Fruit fly (Drosophila melanogaster) whole organism, embryonic: ENCODE measurements around the gene Eip63E.
A peak's percentile ranks its signal among the peaks of the same experiment; 100 is the strongest.

Experiments used
- Abd-B ChIP-seq: fragments of 200-800 bp; sonication (Bioruptor generic); optimal IDR thresholded peaks from 2 replicates; lab custom pipeline; 2018; ENCODE audit warnings: missing biosample characterization, mild to moderate bottlenecking, missing genetic modification characterization, moderate library complexity
- Bteb2 ChIP-seq: fragments of 200-800 bp; sonication (Bioruptor generic); optimal IDR thresholded peaks from 2 replicates; lab custom pipeline; 2016; ENCODE audit warnings: missing biosample characterization, missing genetic modification characterization
- CG10321 ChIP-seq: fragments of 200-800 bp; sonication (Bioruptor generic); IDR thresholded peaks from 2 replicates; pipeline ENCODE4 v1.3.6; 2022; ENCODE audit warnings: missing biosample characterization, missing genetic modification characterization
- CG10979 ChIP-seq: fragments of 200-800 bp; sonication (Bioruptor generic); optimal IDR thresholded peaks from 2 replicates; lab custom pipeline; 2018; ENCODE audit warnings: missing biosample characterization, mild to moderate bottlenecking, missing genetic modification characterization, moderate library complexity
- CG11696 ChIP-seq: fragments of 200-800 bp; sonication (Bioruptor generic); IDR thresholded peaks from 2 replicates; pipeline ENCODE4 v1.3.6; 2022; ENCODE audit warnings: missing biosample characterization, missing genetic modification characterization
- CG13894 ChIP-seq: fragments of 200-800 bp; sonication (Bioruptor generic); optimal IDR thresholded peaks from 3 replicates; lab custom pipeline; 2018; ENCODE audit warnings: missing biosample characterization, mild to moderate bottlenecking, missing genetic modification characterization, moderate library complexity
- CG14710 ChIP-seq: fragments of 200-800 bp; sonication (Bioruptor generic); optimal IDR thresholded peaks from 3 replicates; lab custom pipeline; 2019; ENCODE audit warnings: missing biosample characterization, mild to moderate bottlenecking, missing genetic modification characterization, moderate library complexity
- CG15073 ChIP-seq: fragments of 200-800 bp; sonication (Bioruptor generic); optimal IDR thresholded peaks from 2 replicates; lab custom pipeline; 2016; ENCODE audit warnings: missing biosample characterization, missing genetic modification characterization
- CG15514 ChIP-seq: fragments of 200-800 bp; sonication (Bioruptor generic); optimal IDR thresholded peaks from 3 replicates; lab custom pipeline; 2017; ENCODE audit warnings: missing biosample characterization, missing genetic modification characterization, mild to moderate bottlenecking, moderate library complexity, missing genetic modification reagents
- CG1603 ChIP-seq: fragments of 200-800 bp; sonication (Bioruptor generic); optimal IDR thresholded peaks from 2 replicates; lab custom pipeline; 2019; ENCODE audit warnings: missing biosample characterization, mild to moderate bottlenecking, missing genetic modification characterization, moderate library complexity
- CG16813 ChIP-seq: fragments of 200-800 bp; sonication (Bioruptor generic); IDR thresholded peaks from 3 replicates; pipeline ENCODE4 v1.3.6; 2022; ENCODE audit warnings: missing biosample characterization, missing genetic modification characterization; ENCODE audit not compliant: partially characterized antibody
- CG17328 ChIP-seq: fragments of 200-800 bp; sonication (Bioruptor generic); IDR thresholded peaks from 2 replicates; pipeline ENCODE4 v1.3.6; 2022; ENCODE audit warnings: missing biosample characterization, missing genetic modification characterization
- CG17568 ChIP-seq: fragments of 200-800 bp; sonication (Bioruptor generic); optimal IDR thresholded peaks from 2 replicates; lab custom pipeline; 2018; ENCODE audit warnings: missing biosample characterization, mild to moderate bottlenecking, missing genetic modification characterization, moderate library complexity
- CG17612 ChIP-seq: fragments of 200-800 bp; sonication (Bioruptor generic); IDR thresholded peaks from 2 replicates; pipeline ENCODE4 v1.3.6; 2022; ENCODE audit warnings: missing biosample characterization, missing genetic modification characterization
- CG1792 ChIP-seq: fragments of 200-800 bp; sonication (Bioruptor generic); optimal IDR thresholded peaks from 2 replicates; lab custom pipeline; 2016; ENCODE audit warnings: missing biosample characterization, missing genetic modification characterization
- CG2712 ChIP-seq: fragments of 200-800 bp; optimal IDR thresholded peaks from 3 replicates; lab custom pipeline; 2019; ENCODE audit warnings: missing biosample characterization, mild to moderate bottlenecking, missing genetic modification characterization, moderate library complexity
- CG34376 ChIP-seq: fragments of 200-800 bp; sonication (Bioruptor generic); optimal IDR thresholded peaks from 2 replicates; lab custom pipeline; 2018; ENCODE audit warnings: missing biosample characterization, mild to moderate bottlenecking, missing genetic modification characterization
- CG34422 ChIP-seq: fragments of 200-800 bp; sonication (Bioruptor generic); IDR thresholded peaks from 3 replicates; pipeline ENCODE4 v1.3.6; 2022; ENCODE audit warnings: missing biosample characterization, missing genetic modification characterization
- CG6791 ChIP-seq: fragments of 200-800 bp; sonication (Bioruptor generic); IDR thresholded peaks from 3 replicates; pipeline ENCODE4 v1.3.6; 2022; ENCODE audit warnings: missing biosample characterization, missing genetic modification characterization; ENCODE audit not compliant: partially characterized antibody
- CG8290 ChIP-seq, 3 experiments: fragments of 200-800 bp; sonication (Bioruptor generic); optimal IDR thresholded peaks; 2 replicates each; lab custom pipeline; 2016 to 2019; ENCODE audit warnings: missing biosample characterization in 3 of 3, missing genetic modification characterization in 3 of 3, mild to moderate bottlenecking in 2 of 3, moderate library complexity in 1 of 3
- Deaf1 ChIP-seq: fragments of 200-800 bp; optimal IDR thresholded peaks from 3 replicates; lab custom pipeline; 2019; ENCODE audit warnings: missing biosample characterization, mild to moderate bottlenecking, missing genetic modification characterization, moderate library complexity
- Doc3 ChIP-seq: fragments of 200-800 bp; sonication (Bioruptor generic); IDR thresholded peaks from 3 replicates; pipeline ENCODE4 v1.3.6; 2022; ENCODE audit warnings: missing biosample characterization, missing genetic modification characterization; ENCODE audit not compliant: partially characterized antibody
- Drgx ChIP-seq: fragments of 200-800 bp; sonication (Bioruptor generic); IDR thresholded peaks from 2 replicates; pipeline ENCODE4 v1.3.6; 2022; ENCODE audit warnings: missing biosample characterization, missing genetic modification characterization
- Hr3 ChIP-seq: fragments of 200-800 bp; sonication (Bioruptor generic); optimal IDR thresholded peaks from 3 replicates; lab custom pipeline; 2016; ENCODE audit warnings: missing biosample characterization, missing genetic modification characterization
- Hsf ChIP-seq: fragments of 200-800 bp; sonication (Bioruptor generic); optimal IDR thresholded peaks from 3 replicates; lab custom pipeline; 2016; ENCODE audit warnings: missing biosample characterization, missing genetic modification characterization
- MESR4 ChIP-seq: fragments of 200-800 bp; sonication (Bioruptor generic); optimal IDR thresholded peaks from 2 replicates; lab custom pipeline; 2018; ENCODE audit warnings: missing biosample characterization, mild to moderate bottlenecking, missing genetic modification characterization, moderate library complexity
- NFAT ChIP-seq: fragments of 200-800 bp; sonication (Bioruptor generic); IDR thresholded peaks from 2 replicates; pipeline ENCODE4 v1.3.6; 2022; ENCODE audit warnings: missing biosample characterization, missing genetic modification characterization
- Nf-YC ChIP-seq: fragments of 200-800 bp; optimal IDR thresholded peaks from 3 replicates; lab custom pipeline; 2019; ENCODE audit warnings: missing biosample characterization, mild to moderate bottlenecking, missing genetic modification characterization, moderate library complexity
- Poxn ChIP-seq: fragments of 200-800 bp; sonication (Bioruptor generic); IDR thresholded peaks from 2 replicates; pipeline ENCODE4 v1.3.6; 2022; ENCODE audit warnings: missing biosample characterization, missing genetic modification characterization
- Stat92E ChIP-seq, 3 experiments: fragments of >200 bp in 2 of 3; fragments of 200-800 bp in 1 of 3; sonication (Bioruptor generic) in 1 of 3; optimal IDR thresholded peaks; 2 replicates each; lab custom pipeline; 2017 to 2019; ENCODE audit warnings: missing biosample characterization in 3 of 3, missing genetic modification characterization in 3 of 3, mild to moderate bottlenecking in 1 of 3, moderate library complexity in 1 of 3
- Usf ChIP-seq: fragments of 200-800 bp; sonication (Bioruptor generic); optimal IDR thresholded peaks from 2 replicates; lab custom pipeline; 2017; ENCODE audit warnings: missing genotype, missing biosample characterization, missing genetic modification characterization
- Xrp1 ChIP-seq: fragments of 200-800 bp; sonication (Bioruptor generic); IDR thresholded peaks from 2 replicates; pipeline ENCODE4 v1.3.6; 2022; ENCODE audit warnings: missing biosample characterization, missing genetic modification characterization
- al ChIP-seq: fragments of 200-800 bp; sonication (Bioruptor generic); IDR thresholded peaks from 2 replicates; pipeline ENCODE4 v1.3.6; 2022; ENCODE audit warnings: missing biosample characterization, missing genetic modification characterization
- chn ChIP-seq: fragments of 200-800 bp; sonication (Bioruptor generic); optimal IDR thresholded peaks from 2 replicates; lab custom pipeline; 2016; ENCODE audit warnings: missing biosample characterization, missing genetic modification characterization
- ci ChIP-seq: fragments of 200-800 bp; sonication (Bioruptor generic); IDR thresholded peaks from 3 replicates; pipeline ENCODE4 v1.3.6; 2022; ENCODE audit warnings: missing biosample characterization, missing genetic modification characterization
- dm ChIP-seq: fragments of 200-800 bp; sonication (Bioruptor generic); optimal IDR thresholded peaks from 3 replicates; lab custom pipeline; 2016; ENCODE audit warnings: missing biosample characterization, missing genetic modification characterization
- dmrt11E ChIP-seq: fragments of 200-800 bp; sonication (Bioruptor generic); optimal IDR thresholded peaks from 3 replicates; lab custom pipeline; 2018; ENCODE audit warnings: missing biosample characterization, mild to moderate bottlenecking, missing genetic modification characterization, moderate library complexity
- eyg ChIP-seq: fragments of 200-800 bp; sonication (Bioruptor generic); optimal IDR thresholded peaks from 3 replicates; lab custom pipeline; 2016; ENCODE audit warnings: missing biosample characterization, missing genetic modification characterization
- gfzf ChIP-seq: fragments of 200-800 bp; sonication (Bioruptor generic); optimal IDR thresholded peaks from 2 replicates; lab custom pipeline; 2016; ENCODE audit warnings: missing biosample characterization, mild to moderate bottlenecking, missing genetic modification characterization, moderate library complexity
- grau ChIP-seq: fragments of 200-800 bp; optimal IDR thresholded peaks from 3 replicates; lab custom pipeline; 2019; ENCODE audit warnings: missing biosample characterization, mild to moderate bottlenecking, missing genetic modification characterization, moderate library complexity
- hkb ChIP-seq, 2 experiments: fragments of 200-800 bp in 1 of 2; fragments of >200 bp in 1 of 2; sonication (Bioruptor generic) in 1 of 2; IDR thresholded peaks in 1 of 2; optimal IDR thresholded peaks in 1 of 2; 2 replicates each; pipeline versions ENCODE4 v1.3.6 to Lab custom; 2017 to 2022; ENCODE audit warnings: missing biosample characterization in 1 of 2, missing genetic modification characterization in 1 of 2
- mam ChIP-seq: fragments of 200-800 bp; sonication (Bioruptor generic); optimal IDR thresholded peaks from 3 replicates; lab custom pipeline; 2016; ENCODE audit warnings: missing biosample characterization, missing genetic modification characterization
- prd ChIP-seq, 3 experiments: fragments of >200 bp in 2 of 3; fragments of 200-800 bp in 1 of 3; sonication (Bioruptor generic) in 1 of 3; optimal IDR thresholded peaks in 2 of 3; IDR thresholded peaks in 1 of 3; 2 replicates in 2 of 3; 3 replicates in 1 of 3; pipeline versions ENCODE4 v1.3.6 to Lab custom; 2017 to 2022; ENCODE audit warnings: missing biosample characterization in 1 of 3, missing genetic modification characterization in 1 of 3
- rib ChIP-seq: fragments of 200-800 bp; sonication (Bioruptor generic); IDR thresholded peaks from 2 replicates; pipeline ENCODE4 v1.3.6; 2022; ENCODE audit warnings: missing biosample characterization, missing genetic modification characterization
- sd ChIP-seq: fragments of 200-800 bp; sonication (Bioruptor generic); optimal IDR thresholded peaks from 3 replicates; lab custom pipeline; 2018; ENCODE audit warnings: missing biosample characterization, mild to moderate bottlenecking, missing genetic modification characterization, moderate library complexity
- unc-4 ChIP-seq: fragments of 200-800 bp; sonication (Bioruptor generic); IDR thresholded peaks from 2 replicates; pipeline ENCODE4 v1.3.6; 2022; ENCODE audit warnings: missing biosample characterization, missing genetic modification characterization; ENCODE audit not compliant: partially characterized antibody
- vfl ChIP-seq: fragments of 200-800 bp; sonication (Bioruptor generic); optimal IDR thresholded peaks from 2 replicates; lab custom pipeline; 2016; ENCODE audit warnings: missing biosample characterization, missing genetic modification characterization
- vnd ChIP-seq: fragments of 200-800 bp; sonication (Bioruptor generic); IDR thresholded peaks from 3 replicates; pipeline ENCODE4 v1.3.6; 2022; ENCODE audit warnings: missing biosample characterization, missing genetic modification characterization; ENCODE audit not compliant: partially characterized antibody

Gene Eip63E

DNA sequence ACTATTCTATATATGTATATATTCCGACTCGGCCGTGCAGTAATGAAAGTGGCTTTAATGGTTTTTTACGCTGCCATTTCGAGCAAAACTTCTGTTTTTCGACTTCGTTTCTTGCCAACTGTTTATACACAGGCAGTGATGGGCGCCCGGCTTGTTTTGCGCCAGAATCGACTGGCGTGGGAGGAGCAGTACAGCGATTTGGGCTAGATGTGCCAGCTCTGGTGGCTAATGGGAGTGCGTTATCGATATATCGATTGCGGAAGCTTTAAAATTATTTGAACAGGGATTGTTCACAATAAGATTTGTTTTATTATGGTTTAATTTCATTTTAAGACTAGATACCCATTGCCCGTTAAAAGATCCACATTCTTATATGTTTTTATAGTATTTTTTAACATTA lies 44.4 kb upstream of the Eip63E start, which contains the start of gene CG14971 (continued):
- TF ChIP-seq CG15073 (no peak), Hsf (GFP tag; lab: Kevin White, UChicago) (peak; percentile 22), CG1603 (tag; lab: Kevin White, UChicago) (peak; percentile 67), ci (peak; percentile 12; the same call in 1 of the 3 replicates), CG14710 (peak; percentile 58), CG1792 (peak; percentile 4), Nf-YC (tag; lab: Kevin White, UChicago) (no peak), chn (peak; percentile 14), Usf (no peak), Xrp1 (peak; percentile 35), CG34422 (GFP tag; lab: Robert Waterston, UW) (peak; percentile 64; the same call in 2 of the 3 replicates), CG10321 (GFP tag; lab: Robert Waterston, UW) (no peak), CG8290 (GFP tag; optimal IDR thresholded peaks at IDR 0.05; lab: Kevin White, UChicago) (peak; percentile 26), CG8290 (tag; optimal IDR thresholded peaks at IDR 0.05; lab: Kevin White, UChicago) (peak in 1 of 2 experiments; percentile 88), Abd-B (GFP tag; lab: Kevin White, UChicago) (peak; percentile 34), sd (tag; lab: Kevin White, UChicago) (no peak), CG17612 (no peak), CG10979 (tag; lab: Kevin White, UChicago) (peak; percentile 18), CG6791 (GFP tag; lab: Robert Waterston, UW) (peak; percentile 85), eyg (no peak), vnd (GFP tag; lab: Robert Waterston, UW) (peak; percentile 78), CG2712 (tag; lab: Kevin White, UChicago) (peak; percentile 82), CG17568 (GFP tag; lab: Kevin White, UChicago) (no peak), vfl (peak; percentile 48), CG17328 (GFP tag; lab: Robert Waterston, UW) (peak; percentile 37; the same call in 1 of the 2 replicates), gfzf (GFP tag; lab: Kevin White, UChicago) (peak; percentile 44), NFAT (GFP tag; lab: Robert Waterston, UW) (peak; percentile 70), dm (GFP tag; lab: Kevin White, UChicago) (peak; percentile 67), rib (GFP tag; lab: Robert Waterston, UW) (0 out of 2 replicates have a peak, but pooled peaks have one; percentile 18), prd (optimal IDR thresholded peaks at IDR 0.05; lab: Kevin White, UChicago) (no peak), prd (GFP tag; IDR thresholded peaks at IDR 0.05; lab: Robert Waterston, UW) (peak; percentile 47; the same call in 2 of the 3 replicates), Doc3 (peak; percentile 76), CG34376 (GFP tag; lab: Kevin White, UChicago) (peak; percentile 33), CG11696 (GFP tag; lab: Robert Waterston, UW) (no peak), MESR4 (peak; percentile 61), al (GFP tag; lab: Robert Waterston, UW) (0 out of 2 replicates have a peak, but pooled peaks have one; percentile 24), Poxn (GFP tag; lab: Robert Waterston, UW) (no peak), hkb (optimal IDR thresholded peaks at IDR 0.05; lab: Kevin White, UChicago) (no peak), hkb (GFP tag; IDR thresholded peaks at IDR 0.05; lab: Robert Waterston, UW) (no peak), Deaf1 (no peak), unc-4 (GFP tag; lab: Robert Waterston, UW) (peak; percentile 85), Bteb2 (peak; percentile 43), dmrt11E (tag; lab: Kevin White, UChicago) (peak; percentile 16), CG13894 (no peak), Drgx (GFP tag; lab: Robert Waterston, UW) (no peak), mam (peak; percentile 67), Hr3 (peak; percentile 9), CG16813 (GFP tag; lab: Robert Waterston, UW) (peak; percentile 83), grau (tag; lab: Kevin White, UChicago) (peak; percentile 37), Stat92E (GFP tag; optimal IDR thresholded peaks at IDR 0.05; lab: Kevin White, UChicago) (no peak), CG15514 (GFP tag; lab: Kevin White, UChicago) (peak; percentile 80)
